Fruit fly (Drosophila melanogaster) whole organism, embryonic: ENCODE results near the gene PlexA.

Source experiments
- Antp ChIP-seq: fragments of 200-800 bp; sonication (Bioruptor generic); optimal IDR thresholded peaks from 3 replicates; lab custom pipeline; 2016; ENCODE audit warnings: missing biosample characterization, missing genetic modification characterization
- Asciz ChIP-seq: fragments of 200-800 bp; sonication (Bioruptor generic); optimal IDR thresholded peaks from 2 replicates; lab custom pipeline; 2017; ENCODE audit warnings: missing biosample characterization, mild to moderate bottlenecking, missing genetic modification characterization, missing genetic modification reagents
- BEAF-32 ChIP-seq: fragments of 200-800 bp; sonication (Bioruptor generic); optimal IDR thresholded peaks from 3 replicates; lab custom pipeline; 2017; ENCODE audit warnings: missing biosample characterization, missing genetic modification characterization, mild to moderate bottlenecking, moderate library complexity, missing genetic modification reagents
- Bdp1 ChIP-seq: fragments of 200-800 bp; sonication (Bioruptor generic); optimal IDR thresholded peaks from 3 replicates; lab custom pipeline; 2016; ENCODE audit warnings: missing biosample characterization, missing genetic modification characterization
- CG10565 ChIP-seq: fragments of 200-800 bp; sonication (Bioruptor generic); optimal IDR thresholded peaks from 3 replicates; lab custom pipeline; 2016; ENCODE audit warnings: missing biosample characterization, mild to moderate bottlenecking, missing genetic modification characterization
- CG10654 ChIP-seq: fragments of 200-800 bp; sonication (Bioruptor generic); optimal IDR thresholded peaks from 2 replicates; lab custom pipeline; 2016; ENCODE audit warnings: missing biosample characterization, missing genetic modification characterization
- CG11723 ChIP-seq: fragments of 200-800 bp; sonication (Bioruptor generic); optimal IDR thresholded peaks from 2 replicates; lab custom pipeline; 2017; ENCODE audit warnings: missing biosample characterization, mild to moderate bottlenecking, missing genetic modification characterization
- CG12236 ChIP-seq: fragments of 200-800 bp; sonication (Bioruptor generic); optimal IDR thresholded peaks from 2 replicates; lab custom pipeline; 2016; ENCODE audit warnings: missing biosample characterization, missing genetic modification characterization
- CG13775 ChIP-seq: fragments of 200-800 bp; sonication (Bioruptor generic); optimal IDR thresholded peaks from 3 replicates; lab custom pipeline; 2017; ENCODE audit warnings: missing biosample characterization, mild to moderate bottlenecking, missing genetic modification characterization
- CG13894 ChIP-seq: fragments of 200-800 bp; sonication (Bioruptor generic); optimal IDR thresholded peaks from 3 replicates; lab custom pipeline; 2018; ENCODE audit warnings: missing biosample characterization, mild to moderate bottlenecking, missing genetic modification characterization, moderate library complexity
- CG14667 ChIP-seq: fragments of 200-800 bp; sonication (Bioruptor generic); IDR thresholded peaks from 2 replicates; pipeline ENCODE4 v1.3.6; 2022; ENCODE audit warnings: missing biosample characterization, missing genetic modification characterization
- CG15011 ChIP-seq: fragments of 200-800 bp; sonication (Bioruptor generic); optimal IDR thresholded peaks from 3 replicates; lab custom pipeline; 2018; ENCODE audit warnings: missing biosample characterization, mild to moderate bottlenecking, missing genetic modification characterization
- CG17802 ChIP-seq: fragments of 200-800 bp; sonication (Bioruptor generic); optimal IDR thresholded peaks from 2 replicates; lab custom pipeline; 2018; ENCODE audit warnings: missing biosample characterization, mild to moderate bottlenecking, missing genetic modification characterization, moderate library complexity
- CG1792 ChIP-seq: fragments of 200-800 bp; sonication (Bioruptor generic); optimal IDR thresholded peaks from 2 replicates; lab custom pipeline; 2016; ENCODE audit warnings: missing biosample characterization, missing genetic modification characterization
- CG2116 ChIP-seq: fragments of 200-800 bp; sonication (Bioruptor generic); optimal IDR thresholded peaks from 3 replicates; lab custom pipeline; 2018; ENCODE audit warnings: missing biosample characterization, mild to moderate bottlenecking, missing genetic modification characterization
- CG32532 ChIP-seq: fragments of 200-800 bp; sonication (Bioruptor generic); IDR thresholded peaks from 2 replicates; pipeline ENCODE4 v1.3.6; 2022; ENCODE audit warnings: missing biosample characterization, missing genetic modification characterization
- CG6254 ChIP-seq: fragments of 200-800 bp; sonication (Bioruptor generic); optimal IDR thresholded peaks from 3 replicates; lab custom pipeline; 2017; ENCODE audit warnings: mild to moderate bottlenecking, missing biosample characterization, missing genetic modification reagents, missing genetic modification characterization
- CG6765 ChIP-seq: fragments of 200-800 bp; sonication (Bioruptor generic); optimal IDR thresholded peaks from 3 replicates; lab custom pipeline; 2017; ENCODE audit warnings: missing biosample characterization, mild to moderate bottlenecking, missing genetic modification characterization
- CG6791 ChIP-seq: fragments of 200-800 bp; sonication (Bioruptor generic); IDR thresholded peaks from 3 replicates; pipeline ENCODE4 v1.3.6; 2022; ENCODE audit warnings: missing biosample characterization, missing genetic modification characterization; ENCODE audit not compliant: partially characterized antibody
- CG6854 ChIP-seq: fragments of 200-800 bp; sonication (Bioruptor generic); optimal IDR thresholded peaks from 3 replicates; lab custom pipeline; 2017; ENCODE audit warnings: missing biosample characterization, mild to moderate bottlenecking, missing genetic modification characterization
- CG7556 ChIP-seq: fragments of 200-800 bp; sonication (Bioruptor generic); optimal IDR thresholded peaks from 2 replicates; lab custom pipeline; 2017; ENCODE audit warnings: missing biosample characterization, mild to moderate bottlenecking, missing genetic modification characterization
- CG7987 ChIP-seq: fragments of 200-800 bp; sonication (Bioruptor generic); optimal IDR thresholded peaks from 2 replicates; lab custom pipeline; 2018; ENCODE audit warnings: missing biosample characterization, mild to moderate bottlenecking, missing genetic modification characterization, moderate library complexity
- CG8478 ChIP-seq: fragments of >200 bp; optimal IDR thresholded peaks from 2 replicates; lab custom pipeline; 2018
- CG8944 ChIP-seq: fragments of 200-800 bp; sonication (Bioruptor generic); optimal IDR thresholded peaks from 3 replicates; lab custom pipeline; 2016; ENCODE audit warnings: missing biosample characterization, missing genetic modification characterization
- CG9609 ChIP-seq: fragments of 200-800 bp; sonication (Bioruptor generic); optimal IDR thresholded peaks from 3 replicates; lab custom pipeline; 2016; ENCODE audit warnings: missing biosample characterization, missing genetic modification characterization
- CG9817 ChIP-seq: fragments of 200-800 bp; sonication (Bioruptor generic); optimal IDR thresholded peaks from 2 replicates; lab custom pipeline; 2018; ENCODE audit warnings: missing biosample characterization, mild to moderate bottlenecking, missing genetic modification characterization, moderate library complexity
- CHES-1-like ChIP-seq: fragments of 200-800 bp; sonication (Bioruptor generic); optimal IDR thresholded peaks from 2 replicates; lab custom pipeline; 2016; ENCODE audit warnings: missing biosample characterization, missing genetic modification characterization
- E2f2 ChIP-seq: fragments of 200-800 bp; sonication (Bioruptor generic); IDR thresholded peaks from 2 replicates; pipeline ENCODE4 v1.3.6; 2022; ENCODE audit warnings: missing biosample characterization, missing genetic modification characterization
- Fer2 ChIP-seq: fragments of 200-800 bp; sonication (Bioruptor generic); optimal IDR thresholded peaks from 2 replicates; lab custom pipeline; 2018; ENCODE audit warnings: missing biosample characterization, mild to moderate bottlenecking, missing genetic modification characterization, moderate library complexity
- Med ChIP-seq: fragments of 200-800 bp; sonication (Bioruptor generic); peaks from one replicate; lab custom pipeline; 2016; ENCODE audit warnings: missing biosample characterization, missing genetic modification characterization, mild to moderate bottlenecking, inconsistent platforms, moderate library complexity
- Mes4 ChIP-seq: fragments of 200-800 bp; sonication (Bioruptor generic); optimal IDR thresholded peaks from 2 replicates; lab custom pipeline; 2016; ENCODE audit warnings: missing biosample characterization, missing genetic modification characterization
- Scr ChIP-seq: fragments of 200-800 bp; sonication (Bioruptor generic); IDR thresholded peaks from 2 replicates; pipeline ENCODE4 v1.3.6; 2022; ENCODE audit warnings: missing biosample characterization, missing genetic modification characterization; ENCODE audit not compliant: partially characterized antibody
- Spps ChIP-seq: fragments of 200-800 bp; sonication (Bioruptor generic); optimal IDR thresholded peaks from 2 replicates; lab custom pipeline; 2018; ENCODE audit warnings: missing biosample characterization, mild to moderate bottlenecking, missing genetic modification characterization
- Sry-δ ChIP-seq: fragments of 200-800 bp; sonication (Bioruptor generic); optimal IDR thresholded peaks from 2 replicates; lab custom pipeline; 2016; ENCODE audit warnings: missing biosample characterization, missing genetic modification characterization
- Taf1 ChIP-seq: fragments of 200-800 bp; sonication (Bioruptor generic); IDR thresholded peaks from 2 replicates; pipeline ENCODE4 v1.3.6; 2022; ENCODE audit warnings: missing biosample characterization, missing genetic modification characterization
- dmrt99B ChIP-seq: fragments of 200-800 bp; sonication (Bioruptor generic); optimal IDR thresholded peaks from 2 replicates; lab custom pipeline; 2018; ENCODE audit warnings: missing biosample characterization, mild to moderate bottlenecking, missing genetic modification characterization, moderate library complexity
- fd3F ChIP-seq: fragments of 200-800 bp; sonication (Bioruptor generic); optimal IDR thresholded peaks from 2 replicates; lab custom pipeline; 2018; ENCODE audit warnings: missing biosample characterization, mild to moderate bottlenecking, missing genetic modification characterization, moderate library complexity
- gce ChIP-seq: fragments of 200-800 bp; sonication (Bioruptor generic); IDR thresholded peaks from 3 replicates; pipeline ENCODE4 v1.3.6; 2022; ENCODE audit warnings: missing biosample characterization, missing genetic modification characterization
- h ChIP-seq: fragments of >200 bp; optimal IDR thresholded peaks from 2 replicates; lab custom pipeline; 2017
- jigr1 ChIP-seq: fragments of 200-800 bp; sonication (Bioruptor generic); IDR thresholded peaks from 3 replicates; pipeline ENCODE4 v1.3.6; 2022; ENCODE audit warnings: missing biosample characterization, missing genetic modification characterization
- maf-S ChIP-seq: fragments of 200-800 bp; sonication (Bioruptor generic); optimal IDR thresholded peaks from 2 replicates; lab custom pipeline; 2016; ENCODE audit warnings: missing biosample characterization, missing genetic modification characterization
- oc ChIP-seq: fragments of 200-800 bp; sonication (Bioruptor generic); optimal IDR thresholded peaks from 2 replicates; lab custom pipeline; 2018; ENCODE audit warnings: missing biosample characterization, mild to moderate bottlenecking, missing genetic modification characterization, moderate library complexity
- pnt ChIP-seq: fragments of 200-800 bp; sonication (Bioruptor generic); optimal IDR thresholded peaks from 3 replicates; lab custom pipeline; 2016; ENCODE audit warnings: missing biosample characterization, missing genetic modification characterization
- pros ChIP-seq: fragments of 200-800 bp; sonication (Bioruptor generic); optimal IDR thresholded peaks from 3 replicates; lab custom pipeline; 2019; ENCODE audit warnings: missing biosample characterization, mild to moderate bottlenecking, missing genetic modification characterization, moderate library complexity
- ro ChIP-seq: fragments of 200-800 bp; sonication (Bioruptor generic); IDR thresholded peaks from 2 replicates; pipeline ENCODE4 v1.3.6; 2022; ENCODE audit warnings: missing biosample characterization, missing genetic modification characterization
- row ChIP-seq: fragments of 200-800 bp; sonication (Bioruptor generic); IDR thresholded peaks from 3 replicates; pipeline ENCODE4 v1.3.6; 2022; ENCODE audit warnings: missing biosample characterization, missing genetic modification characterization
- sens ChIP-seq: fragments of 200-800 bp; sonication (Bioruptor generic); peaks from one replicate; lab custom pipeline; 2016; ENCODE audit warnings: missing biosample characterization, missing genetic modification characterization
- slbo ChIP-seq: fragments of 200-800 bp; sonication (Bioruptor generic); IDR thresholded peaks from 2 replicates; pipeline ENCODE4 v1.3.6; 2022; ENCODE audit warnings: missing biosample characterization, missing genetic modification characterization
- stwl ChIP-seq: fragments of 200-800 bp; sonication (Bioruptor generic); optimal IDR thresholded peaks from 3 replicates; lab custom pipeline; 2018; ENCODE audit warnings: missing biosample characterization, mild to moderate bottlenecking, missing genetic modification characterization, moderate library complexity
- tup ChIP-seq: fragments of 200-800 bp; sonication (Bioruptor generic); optimal IDR thresholded peaks from 2 replicates; lab custom pipeline; 2016; ENCODE audit warnings: missing biosample characterization, mild to moderate bottlenecking, missing genetic modification characterization, moderate library complexity
- tx ChIP-seq: fragments of 200-800 bp; sonication (Bioruptor generic); optimal IDR thresholded peaks from 2 replicates; lab custom pipeline; 2016; ENCODE audit warnings: missing biosample characterization, missing genetic modification characterization
- usp ChIP-seq: fragments of >200 bp; optimal IDR thresholded peaks from 2 replicates; lab custom pipeline; 2017; ENCODE audit warnings: missing biosample characterization, missing genetic modification characterization

The PlexA gene

DNA sequence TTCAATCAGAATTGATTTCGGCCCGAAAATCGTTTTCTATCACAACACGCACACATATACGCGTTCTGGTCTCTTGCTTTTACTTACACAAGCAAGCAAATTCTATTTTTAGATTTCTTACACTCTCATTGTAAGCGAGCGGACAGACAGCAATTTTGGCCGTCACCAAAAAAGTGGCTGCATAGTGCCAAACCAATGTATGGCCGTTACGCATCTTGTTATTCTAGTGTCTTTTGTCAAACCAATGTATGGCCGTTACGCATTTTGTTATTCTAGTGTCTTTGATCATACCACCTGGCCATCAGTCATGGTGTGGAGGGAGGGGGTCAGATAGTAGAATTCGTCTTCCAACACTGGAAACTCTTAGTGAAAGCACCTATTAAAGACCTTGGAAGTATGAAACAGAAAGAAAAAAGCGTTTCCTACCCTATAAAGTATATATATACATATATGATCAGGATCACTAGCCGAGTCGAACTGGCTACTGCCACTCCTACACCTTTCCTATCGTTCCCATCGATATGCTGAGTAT, 65.8 kb downstream of the PlexA start (continued):
- TF ChIP-seq slbo (no peak), CG17802 (tag; lab: Kevin White, UChicago) (no peak), BEAF-32 (peak; percentile 0), Bdp1 (GFP tag; lab: Kevin White, UChicago) (no peak), CG13894 (peak; percentile 46), usp (GFP tag; lab: Kevin White, UChicago) (no peak), Med (peak; percentile 67), Antp (GFP tag; lab: Kevin White, UChicago) (no peak), CG13775 (GFP tag; lab: Kevin White, UChicago) (no peak), Mes4 (no peak), tx (no peak), tup (GFP tag; lab: Kevin White, UChicago) (no peak), gce (GFP tag; lab: Robert Waterston, UW) (no peak), CG11723 (GFP tag; lab: Kevin White, UChicago) (peak; percentile 39), sens (no peak), fd3F (GFP tag; lab: Kevin White, UChicago) (no peak), CG32532 (GFP tag; lab: Robert Waterston, UW) (no peak), CG8944 (GFP tag; lab: Kevin White, UChicago) (no peak), Taf1 (GFP tag; lab: Robert Waterston, UW) (no peak), CG10654 (GFP tag; lab: Kevin White, UChicago) (no peak), pnt (GFP tag; lab: Kevin White, UChicago) (no peak), maf-S (no peak), pros (GFP tag; lab: Kevin White, UChicago) (peak; percentile 8), dmrt99B (tag; lab: Kevin White, UChicago) (no peak), h (lab: Kevin White, UChicago) (no peak), Scr (0 out of 2 replicates have a peak, but pooled peaks have one; percentile 16), row (GFP tag; lab: Robert Waterston, UW) (0 out of 3 replicates have a peak, but pooled peaks have one; percentile 13), stwl (tag; lab: Kevin White, UChicago) (peak; percentile 64), CG12236 (GFP tag; lab: Kevin White, UChicago) (no peak), Spps (tag; lab: Kevin White, UChicago) (no peak), CG15011 (no peak), CG9609 (GFP tag; lab: Kevin White, UChicago) (no peak), ro (GFP tag; lab: Robert Waterston, UW) (no peak), CG7556 (GFP tag; lab: Kevin White, UChicago) (no peak), CG14667 (GFP tag; lab: Robert Waterston, UW) (no peak), Fer2 (tag; lab: Kevin White, UChicago) (no peak), CG6765 (GFP tag; lab: Kevin White, UChicago) (no peak), CG1792 (GFP tag; lab: Kevin White, UChicago) (no peak), CG9817 (tag; lab: Kevin White, UChicago) (no peak), CHES-1-like (GFP tag; lab: Kevin White, UChicago) (no peak), Asciz (GFP tag; lab: Kevin White, UChicago) (no peak), Sry-δ (GFP tag; lab: Kevin White, UChicago) (peak; percentile 18), CG6791 (GFP tag; lab: Robert Waterston, UW) (peak; percentile 63; the same call in 1 of the 3 replicates), CG7987 (GFP tag; lab: Kevin White, UChicago) (no peak), CG6254 (GFP tag; lab: Kevin White, UChicago) (no peak), CG6854 (no peak), E2f2 (GFP tag; lab: Robert Waterston, UW) (no peak), CG8478 (no peak), oc (no peak), CG10565 (GFP tag; lab: Kevin White, UChicago) (no peak), jigr1 (GFP tag; lab: Robert Waterston, UW) (no peak), CG2116 (GFP tag; lab: Kevin White, UChicago) (no peak)
